Worm (Caenorhabditis elegans): Measurements from ENCODE around the gene F49F1.12.

DNA sequence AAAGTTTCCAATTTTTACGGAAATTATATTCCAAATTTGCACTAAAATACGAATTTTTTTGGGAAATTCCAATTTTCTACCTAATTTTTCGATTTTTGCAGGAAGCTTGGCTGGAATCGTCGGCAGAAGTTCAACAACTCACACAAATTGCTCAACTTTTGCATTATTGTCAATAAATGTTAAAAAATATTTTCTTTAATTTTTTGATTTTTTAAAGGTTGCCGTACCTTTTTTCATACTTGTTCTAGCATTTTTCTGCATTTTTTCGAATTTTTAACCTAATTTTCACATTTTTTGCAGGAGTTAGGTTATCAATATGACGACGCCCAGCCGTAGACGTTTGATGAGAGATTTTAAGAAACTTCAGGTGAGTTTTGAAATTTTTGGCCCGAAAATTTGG, 40.2 kb downstream of the F49F1.12 start, which contains the start of gene ubc-1:
- TF ChIP-seq ZK546.5 (tag; optimal IDR thresholded peaks at IDR 0.05) (no peak), snpc-4 (tag; optimal IDR thresholded peaks at IDR 0.05) (no peak), daf-12 (tag; optimal IDR thresholded peaks at IDR 0.05) (no peak), R02D3.7 (tag; optimal IDR thresholded peaks at IDR 0.05) (no peak), egl-27 (tag; optimal IDR thresholded peaks at IDR 0.05) (no peak), nhr-77 (tag; optimal IDR thresholded peaks at IDR 0.05) (no peak), nhr-28 (tag; optimal IDR thresholded peaks at IDR 0.05) (no peak), aly-2 (tag; optimal IDR thresholded peaks at IDR 0.05) (no peak), nhr-11 (tag; optimal IDR thresholded peaks at IDR 0.05) (no peak), zag-1 (tag; optimal IDR thresholded peaks at IDR 0.05) (no peak)

Data from whole organism, L3 larva.